Fruit fly (Drosophila melanogaster) whole organism, pupa: ENCODE measurements around the gene CG43121.

Source experiments
- CG10348 ChIP-seq: fragments of 200-800 bp; sonication (Bioruptor generic); IDR thresholded peaks from 2 replicates; pipeline ENCODE4 v1.3.6; 2022; ENCODE audit warnings: missing biosample characterization, missing genetic modification characterization
- CG12605 ChIP-seq: fragments of 200-800 bp; sonication (Bioruptor generic); IDR thresholded peaks from 2 replicates; pipeline ENCODE4 v1.3.6; 2022; ENCODE audit warnings: missing biosample characterization, missing genetic modification characterization
- CG13204 ChIP-seq: fragments of 200-800 bp; sonication (Bioruptor generic); optimal IDR thresholded peaks from 2 replicates; lab custom pipeline; 2018; ENCODE audit warnings: missing biosample characterization, mild to moderate bottlenecking, missing genetic modification characterization, moderate library complexity
- CG14655 ChIP-seq: fragments of 200-800 bp; sonication (Bioruptor generic); optimal IDR thresholded peaks from 3 replicates; lab custom pipeline; 2017; ENCODE audit warnings: mild to moderate bottlenecking, missing biosample characterization, missing genetic modification reagents, missing genetic modification characterization
- CG15710 ChIP-seq: fragments of 200-800 bp; sonication (Bioruptor generic); optimal IDR thresholded peaks from 2 replicates; lab custom pipeline; 2018; ENCODE audit warnings: missing biosample characterization, mild to moderate bottlenecking, missing genetic modification characterization, moderate library complexity
- CG17806 ChIP-seq: fragments of 200-800 bp; sonication (Bioruptor generic); optimal IDR thresholded peaks from 2 replicates; lab custom pipeline; 2018; ENCODE audit warnings: missing biosample characterization, mild to moderate bottlenecking, missing genetic modification characterization, moderate library complexity
- CG32121 ChIP-seq: fragments of 200-800 bp; sonication (Bioruptor generic); IDR thresholded peaks from 2 replicates; pipeline ENCODE4 v1.3.6; 2022; ENCODE audit warnings: missing biosample characterization, missing genetic modification characterization
- CG34367 ChIP-seq: fragments of 200-800 bp; sonication (Bioruptor generic); optimal IDR thresholded peaks from 2 replicates; lab custom pipeline; 2018; ENCODE audit warnings: missing biosample characterization, mild to moderate bottlenecking, missing genetic modification characterization
- CG4496 ChIP-seq: fragments of 200-800 bp; sonication (Bioruptor generic); IDR thresholded peaks from 3 replicates; pipeline ENCODE4 v1.3.6; 2022; ENCODE audit warnings: missing biosample characterization, missing genetic modification characterization
- CG8159 ChIP-seq: fragments of 200-800 bp; sonication (Bioruptor generic); optimal IDR thresholded peaks from 3 replicates; lab custom pipeline; 2018; ENCODE audit warnings: missing biosample characterization, mild to moderate bottlenecking, missing genetic modification characterization, moderate library complexity
- CG8301 ChIP-seq: fragments of 200-800 bp; sonication (Bioruptor generic); optimal IDR thresholded peaks from 2 replicates; lab custom pipeline; 2018; ENCODE audit warnings: missing biosample characterization, mild to moderate bottlenecking, missing genetic modification characterization
- CG9948 ChIP-seq: fragments of 200-800 bp; sonication (Bioruptor generic); optimal IDR thresholded peaks from 2 replicates; lab custom pipeline; 2018; ENCODE audit warnings: missing biosample characterization, mild to moderate bottlenecking, missing genetic modification characterization, moderate library complexity
- D1 ChIP-seq: fragments of 200-800 bp; sonication (Bioruptor generic); optimal IDR thresholded peaks from 2 replicates; lab custom pipeline; 2018; ENCODE audit warnings: missing biosample characterization, mild to moderate bottlenecking, missing genetic modification characterization, moderate library complexity
- EcR ChIP-seq: fragments of 200-800 bp; sonication (Bioruptor generic); optimal IDR thresholded peaks from 3 replicates; lab custom pipeline; 2019; ENCODE audit warnings: missing biosample characterization, missing genetic modification characterization, mild to moderate bottlenecking, moderate library complexity, missing genetic modification reagents
- Ets98B ChIP-seq: fragments of 200-800 bp; sonication (Bioruptor generic); IDR thresholded peaks from 2 replicates; pipeline ENCODE4 v1.3.6; 2022; ENCODE audit warnings: missing biosample characterization, missing genetic modification characterization
- Pif1A ChIP-seq: fragments of 200-800 bp; sonication (Bioruptor generic); optimal IDR thresholded peaks from 3 replicates; lab custom pipeline; 2016; ENCODE audit warnings: missing biosample characterization, missing genetic modification characterization
- Pif1B ChIP-seq: fragments of 200-800 bp; sonication (Bioruptor generic); optimal IDR thresholded peaks from 3 replicates; lab custom pipeline; 2016; ENCODE audit warnings: missing biosample characterization, missing genetic modification characterization
- Snoo ChIP-seq: fragments of 200-800 bp; sonication (Bioruptor generic); optimal IDR thresholded peaks from 3 replicates; lab custom pipeline; 2017; ENCODE audit warnings: missing biosample characterization, mild to moderate bottlenecking, missing genetic modification characterization, inconsistent platforms
- fd96Ca ChIP-seq: fragments of 200-800 bp; sonication (Bioruptor generic); IDR thresholded peaks from 3 replicates; pipeline ENCODE4 v1.3.6; 2022; ENCODE audit warnings: missing biosample characterization, missing genetic modification characterization
- gl ChIP-seq: fragments of 200-800 bp; sonication (Bioruptor generic); optimal IDR thresholded peaks from 2 replicates; lab custom pipeline; 2018; ENCODE audit warnings: missing biosample characterization, mild to moderate bottlenecking, missing genetic modification characterization
- rn ChIP-seq: fragments of 200-800 bp; sonication (Bioruptor generic); IDR thresholded peaks from 2 replicates; pipeline ENCODE4 v1.3.6; 2022; ENCODE audit warnings: missing biosample characterization, missing genetic modification characterization

The CG43121 gene

dm6 chr3L:14668638-14669037, 3.6 kb downstream of the CG43121 start:
- TF ChIP-seq D1 (tag; lab: Kevin White, UChicago) (no peak), EcR (GFP tag; lab: Kevin White, UChicago) (peak; percentile 43), CG15710 (tag; lab: Kevin White, UChicago) (no peak), CG14655 (no peak), CG8301 (tag; lab: Kevin White, UChicago) (no peak), CG10348 (no peak)

dm6 chr3L:14665802-14666351, 6.4 kb downstream of the CG43121 start:
- peak; percentile 79 for TF ChIP-seq CG9948
- TF ChIP-seq CG4496 (GFP tag; lab: Robert Waterston, UW), result peak; percentile 92
- peak; percentile 94 for TF ChIP-seq Pif1A (GFP tag; lab: Kevin White, UChicago)
- TF ChIP-seq rn (GFP tag; lab: Robert Waterston, UW), result peak; percentile 72
- TF ChIP-seq EcR (GFP tag; lab: Kevin White, UChicago), result peak; percentile 30
- TF ChIP-seq CG12605 (GFP tag; lab: Robert Waterston, UW), result peak; percentile 79
- no peak for TF ChIP-seq CG10348
- TF ChIP-seq gl (tag; lab: Kevin White, UChicago), result peak; percentile 64
- peak; percentile 89 for TF ChIP-seq CG15710 (tag; lab: Kevin White, UChicago)
- peak; percentile 55 for TF ChIP-seq D1 (tag; lab: Kevin White, UChicago)
- peak; percentile 84 for TF ChIP-seq Ets98B (GFP tag; lab: Robert Waterston, UW)
- peak; percentile 66; the same call in 1 of the 2 replicates for TF ChIP-seq CG32121
- TF ChIP-seq Snoo (tag; lab: Kevin White, UChicago), result peak; percentile 73
- TF ChIP-seq CG8159 (tag; lab: Kevin White, UChicago), result peak; percentile 88
- TF ChIP-seq CG13204 (GFP tag; lab: Kevin White, UChicago), result peak; percentile 81
- TF ChIP-seq CG34367, result peak; percentile 87
- peak; percentile 85 for TF ChIP-seq CG8301 (tag; lab: Kevin White, UChicago)
- peak; percentile 89 for TF ChIP-seq Pif1B (GFP tag; lab: Kevin White, UChicago)
- peak; percentile 88 for TF ChIP-seq CG14655
- TF ChIP-seq CG17806, result peak; percentile 91
- TF ChIP-seq fd96Ca (GFP tag; lab: Robert Waterston, UW), result peak; percentile 90

dm6 chr3L:14664390-14664789, 7.8 kb downstream of the CG43121 start:
- no peak for TF ChIP-seq Ets98B (GFP tag; lab: Robert Waterston, UW)

- TF ChIP-seq Snoo (tag; lab: Kevin White, UChicago) (no peak), CG14655 (no peak), fd96Ca (GFP tag; lab: Robert Waterston, UW) (no peak), D1 (tag; lab: Kevin White, UChicago) (no peak), CG8301 (tag; lab: Kevin White, UChicago) (no peak)
Observed at dm6 chr3L:14663750-14664149, 8.5 kb downstream of the CG43121 start.

- no peak for TF ChIP-seq CG17806
- peak; percentile 8 for TF ChIP-seq CG15710 (tag; lab: Kevin White, UChicago)
- TF ChIP-seq CG14655, result no peak
- TF ChIP-seq gl (tag; lab: Kevin White, UChicago), result no peak
- TF ChIP-seq CG32121, result 0 out of 2 replicates have a peak, but pooled peaks have one; percentile 26
- no peak for TF ChIP-seq D1 (tag; lab: Kevin White, UChicago)
- TF ChIP-seq CG34367, result no peak
- peak; percentile 39 for TF ChIP-seq CG8159 (tag; lab: Kevin White, UChicago)
- TF ChIP-seq Ets98B (GFP tag; lab: Robert Waterston, UW), result 0 out of 2 replicates have a peak, but pooled peaks have one; percentile 23
- no peak for TF ChIP-seq Pif1B (GFP tag; lab: Kevin White, UChicago)
- TF ChIP-seq fd96Ca (GFP tag; lab: Robert Waterston, UW), result 0 out of 3 replicates have a peak, but pooled peaks have one; percentile 33
- TF ChIP-seq Pif1A (GFP tag; lab: Kevin White, UChicago), result peak; percentile 25
- no peak for TF ChIP-seq CG13204 (GFP tag; lab: Kevin White, UChicago)
- no peak for TF ChIP-seq EcR (GFP tag; lab: Kevin White, UChicago)
- TF ChIP-seq Snoo (tag; lab: Kevin White, UChicago), result peak; percentile 17
- TF ChIP-seq CG10348, result no peak
- no peak for TF ChIP-seq CG9948
- no peak for TF ChIP-seq CG4496 (GFP tag; lab: Robert Waterston, UW)
- no peak for TF ChIP-seq rn (GFP tag; lab: Robert Waterston, UW)
- TF ChIP-seq CG12605 (GFP tag; lab: Robert Waterston, UW), result 0 out of 2 replicates have a peak, but pooled peaks have one; percentile 8
- TF ChIP-seq CG8301 (tag; lab: Kevin White, UChicago), result no peak
- TF ChIP-seq, all 21 proteins: peak for 8
Observed at dm6 chr3L:14661567-14662258, 10.5 kb downstream of the CG43121 start.
